Worm (Caenorhabditis elegans): ENCODE data around the gene col-173.

The col-173 gene

ce11 chrX:6825840-6826239 is 51.5 kb downstream of the col-173 start, which contains the start of gene F41B4.1 (continued):
- TF ChIP-seq saeg-2 (GFP tag; IDR thresholded peaks at IDR 0.05) (no peak), lin-39 (tag; optimal IDR thresholded peaks at IDR 0.05) (no peak), dpl-1 (GFP tag; optimal IDR thresholded peaks at IDR 0.05) (no peak), egl-27 (tag; optimal IDR thresholded peaks at IDR 0.05) (no peak), mxl-2 (GFP tag; conservative IDR thresholded peaks at IDR 0.05) (no peak), ZK337.2 (GFP tag; IDR thresholded peaks at IDR 0.05) (0 out of 2 replicates have a peak, but pooled peaks have one; percentile 20), lin-15B (tag; optimal IDR thresholded peaks at IDR 0.05) (no peak), nhr-111 (GFP tag; optimal IDR thresholded peaks at IDR 0.05) (no peak), unc-39 (tag; optimal IDR thresholded peaks at IDR 0.05) (no peak), hlh-30 (tag; optimal IDR thresholded peaks at IDR 0.05; ENCODE audit: insufficient read depth) (peak; percentile 14), D1046.2 (GFP tag; IDR thresholded peaks at IDR 0.05) (no peak), nhr-11 (tag; optimal IDR thresholded peaks at IDR 0.05) (peak; percentile 55), daf-16 (GFP tag; optimal IDR thresholded peaks at IDR 0.05) (peak in 1 of 2 experiments; percentile 82), daf-16 (tag; optimal IDR thresholded peaks at IDR 0.05) (no peak), rbr-2 (tag; optimal IDR thresholded peaks at IDR 0.05) (no peak), R02D3.7 (tag; optimal IDR thresholded peaks at IDR 0.05) (no peak)

Data from whole organism, L4 larva.